Fruit fly (Drosophila melanogaster): ENCODE measurements around the gene CG34112.

The CG34112 gene

DNA sequence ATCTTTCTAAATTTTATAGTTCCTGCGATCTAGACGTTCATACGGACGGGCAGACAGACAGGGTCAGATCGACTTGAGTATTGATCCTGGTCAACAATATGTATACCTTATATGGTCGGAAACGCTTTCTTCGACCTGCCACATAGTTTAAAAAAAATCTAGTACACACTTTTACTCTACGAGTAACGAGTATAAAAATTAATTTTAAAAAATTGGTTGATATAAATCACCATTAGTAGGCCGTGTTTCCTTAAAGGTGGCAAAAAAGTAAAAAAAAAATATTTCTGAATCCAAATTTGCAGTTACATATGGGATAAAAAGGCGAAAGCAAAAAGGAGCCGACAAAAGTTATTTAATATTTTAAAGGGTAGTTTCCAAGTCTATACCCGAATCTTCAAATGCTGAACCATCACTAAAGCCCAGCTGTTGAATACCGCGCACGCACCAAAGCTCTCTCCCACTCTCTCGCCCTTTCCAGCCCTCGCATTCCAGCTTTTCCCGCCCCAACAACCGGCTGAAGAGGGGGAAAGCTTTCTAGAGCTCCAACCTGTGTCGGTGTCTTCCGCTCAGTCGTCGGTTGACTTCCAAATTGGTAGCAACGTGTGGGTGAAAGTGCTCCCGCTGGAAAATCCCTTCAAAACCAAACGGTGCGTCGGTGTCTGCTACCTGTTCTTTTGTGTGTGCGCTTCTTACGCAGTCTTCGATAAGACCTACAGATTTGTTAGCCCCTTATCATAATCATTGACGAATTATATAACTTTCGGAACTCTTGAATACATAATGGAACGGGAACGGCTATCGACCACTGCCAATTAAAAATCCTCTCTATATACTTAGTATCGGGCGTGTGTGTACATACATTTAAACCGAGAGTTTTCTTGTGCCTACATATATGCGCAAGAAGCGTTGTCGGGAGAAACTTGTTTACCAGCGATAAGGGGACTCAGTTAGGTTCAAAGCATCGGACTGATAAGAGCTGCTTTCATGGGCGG lies 15.4 kb downstream of the CG34112 start, which contains the start of gene Sfxn1-3 (continued):
- TF ChIP-seq esg (GFP tag; conservative IDR thresholded peaks at IDR 0.05) (no peak), CG11093 (GFP tag; IDR thresholded peaks at IDR 0.05) (no peak), crc (GFP tag; optimal IDR thresholded peaks at IDR 0.05) (no peak), Mes4 (GFP tag; optimal IDR thresholded peaks at IDR 0.05) (peak; percentile 2), CG3838 (GFP tag; optimal IDR thresholded peaks at IDR 0.05) (no peak), gcm (GFP tag; optimal IDR thresholded peaks at IDR 0.05) (peak; percentile 16), insv (GFP tag; optimal IDR thresholded peaks at IDR 0.05) (peak in 1 of 2 experiments; percentile 24), CG12104 (GFP tag; optimal IDR thresholded peaks at IDR 0.05) (no peak), lmd (GFP tag; IDR thresholded peaks at IDR 0.05) (peak; percentile 51; the same call in 1 of the 2 replicates), prd (optimal IDR thresholded peaks at IDR 0.05) (no peak), prd (GFP tag; IDR thresholded peaks at IDR 0.05) (peak; percentile 60), CG9817 (tag; optimal IDR thresholded peaks at IDR 0.05) (no peak), CG18764 (GFP tag; optimal IDR thresholded peaks at IDR 0.05) (no peak), CG4707 (GFP tag; optimal IDR thresholded peaks at IDR 0.05) (no peak), repo (GFP tag; optimal IDR thresholded peaks at IDR 0.05) (no peak), NC2β (GFP tag; optimal IDR thresholded peaks at IDR 0.05) (no peak), CG7928 (GFP tag; optimal IDR thresholded peaks at IDR 0.05) (peak; percentile 84), Kr (GFP tag; optimal IDR thresholded peaks at IDR 0.05) (no peak), D19B (GFP tag; optimal IDR thresholded peaks at IDR 0.05) (peak; percentile 96), Hr78 (GFP tag; optimal IDR thresholded peaks at IDR 0.05) (peak in 1 of 2 experiments; percentile 47), stwl (tag; optimal IDR thresholded peaks at IDR 0.05) (no peak), CrebB (tag; optimal IDR thresholded peaks at IDR 0.05) (peak; percentile 26), aop (GFP tag; IDR thresholded peaks at IDR 0.05) (no peak), CG12769 (tag; optimal IDR thresholded peaks at IDR 0.05) (peak; percentile 97), lilli (GFP tag; optimal IDR thresholded peaks at IDR 0.05) (peak; percentile 43), pb (GFP tag; optimal IDR thresholded peaks at IDR 0.05) (peak; percentile 53), Dll (GFP tag; IDR thresholded peaks at IDR 0.05; ENCODE audit: partially characterized antibody) (no peak), nerfin-2 (GFP tag; IDR thresholded peaks at IDR 0.05; ENCODE audit: partially characterized antibody) (no peak; the same call in 1 of the 2 replicates), CG6689 (GFP tag; IDR thresholded peaks at IDR 0.05) (peak; percentile 38; the same call in 1 of the 2 replicates), CG4730 (GFP tag; IDR thresholded peaks at IDR 0.05) (no peak), Elba2 (GFP tag; optimal IDR thresholded peaks at IDR 0.05) (no peak), CG16815 (GFP tag; optimal IDR thresholded peaks at IDR 0.05) (no peak), tin (GFP tag; optimal IDR thresholded peaks at IDR 0.05) (peak; percentile 19), CG15269 (tag; optimal IDR thresholded peaks at IDR 0.05) (peak; percentile 42), CG30020 (tag; optimal IDR thresholded peaks at IDR 0.05) (no peak), zfh1 (GFP tag; IDR thresholded peaks at IDR 0.05) (no peak; the same call in 2 of the 3 replicates), CG8089 (GFP tag; optimal IDR thresholded peaks at IDR 0.05) (no peak), CG14050 (GFP tag; IDR thresholded peaks at IDR 0.05) (no peak), Camta (GFP tag; optimal IDR thresholded peaks at IDR 0.05) (no peak), scrt (GFP tag; optimal IDR thresholded peaks at IDR 0.05) (peak; percentile 72), tll (GFP tag; optimal IDR thresholded peaks at IDR 0.05) (no peak), lbe (GFP tag; optimal IDR thresholded peaks at IDR 0.05) (no peak), D19A (tag; optimal IDR thresholded peaks at IDR 0.05) (peak; percentile 24), CG1602 (GFP tag; optimal IDR thresholded peaks at IDR 0.05) (peak; percentile 16), CG6683 (GFP tag; optimal IDR thresholded peaks at IDR 0.05) (no peak), Xbp1 (GFP tag; optimal IDR thresholded peaks at IDR 0.05) (peak; percentile 15), Trl (optimal IDR thresholded peaks at IDR 0.05) (peak; percentile 62 to 79), Trl (GFP tag; optimal IDR thresholded peaks at IDR 0.05) (peak; percentile 80), bowl (GFP tag; IDR thresholded peaks at IDR 0.05) (peak; percentile 28; the same call in 1 of the 2 replicates)
